Worm (Caenorhabditis elegans): ENCODE measurements around the gene Y110A2AL.6.

Gene Y110A2AL.6

DNA sequence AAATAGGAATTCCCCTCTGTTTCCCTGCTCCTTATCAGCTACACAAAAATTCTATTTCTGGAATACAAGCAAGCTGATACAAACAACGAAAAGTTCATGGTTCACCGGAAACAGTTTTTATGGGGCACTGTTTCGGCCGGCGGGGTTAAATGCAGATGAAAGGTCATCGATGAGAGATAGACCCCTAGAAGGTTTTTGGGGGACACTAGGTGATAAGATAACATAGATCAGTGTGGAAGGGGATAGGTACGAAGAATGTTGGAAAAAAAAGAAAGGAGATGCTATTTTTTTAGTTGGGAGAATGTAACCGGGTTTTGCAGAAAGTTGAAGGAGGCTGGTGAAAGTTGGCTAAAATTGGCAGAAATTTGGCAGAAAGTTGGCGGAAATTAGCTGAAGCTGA is 35.9 kb downstream of the Y110A2AL.6 start:
- no peak for TF ChIP-seq sma-3 (GFP tag; optimal IDR thresholded peaks at IDR 0.05)
- no peak for TF ChIP-seq elt-1 (tag; optimal IDR thresholded peaks at IDR 0.05)
- TF ChIP-seq R02D3.7 (tag; optimal IDR thresholded peaks at IDR 0.05) = no peak
- no peak for TF ChIP-seq alr-1 (tag; optimal IDR thresholded peaks at IDR 0.05)
- TF ChIP-seq C34F6.9 (tag; optimal IDR thresholded peaks at IDR 0.05) = no peak
- no peak for TF ChIP-seq ceh-82 (tag; optimal IDR thresholded peaks at IDR 0.05)
- no peak for TF ChIP-seq nhr-77 (tag; optimal IDR thresholded peaks at IDR 0.05)
- TF ChIP-seq nhr-10 (tag; optimal IDR thresholded peaks at IDR 0.05) = no peak
- no peak for TF ChIP-seq lsy-2 (tag; optimal IDR thresholded peaks at IDR 0.05)
- no peak for TF ChIP-seq gmeb-1 (tag; optimal IDR thresholded peaks at IDR 0.05)
- TF ChIP-seq dmd-4 (tag; optimal IDR thresholded peaks at IDR 0.05) = no peak
- no peak for TF ChIP-seq unc-39 (tag; optimal IDR thresholded peaks at IDR 0.05)
- no peak for TF ChIP-seq snpc-4 (tag; optimal IDR thresholded peaks at IDR 0.05)
- no peak for TF ChIP-seq nhr-12 (tag; optimal IDR thresholded peaks at IDR 0.05)
- TF ChIP-seq unc-62 (GFP tag; optimal IDR thresholded peaks at IDR 0.05) = no peak

DNA sequence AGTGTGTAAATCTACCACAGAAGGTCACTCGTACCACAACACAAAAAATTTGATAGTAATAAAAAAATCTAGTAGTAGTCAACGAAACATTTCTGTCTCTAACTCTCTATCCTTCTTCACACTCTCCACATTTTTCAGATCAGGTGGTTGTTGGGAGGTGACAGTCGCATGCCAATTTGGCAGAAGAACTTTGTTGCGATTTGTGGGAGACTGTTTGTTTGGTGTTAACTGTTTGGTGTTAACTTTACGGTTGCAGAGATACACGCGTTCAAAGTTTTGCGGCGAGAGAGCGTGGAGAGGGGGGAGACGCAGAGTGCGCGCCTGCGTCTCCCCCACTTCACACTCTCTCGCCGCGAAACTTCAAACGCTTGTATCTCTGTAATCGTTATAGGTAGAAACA is 36.5 kb downstream of the Y110A2AL.6 start:
- TF ChIP-seq nhr-25 (tag; optimal IDR thresholded peaks at IDR 0.05) (peak; percentile 56), nhr-129 (tag; optimal IDR thresholded peaks at IDR 0.05) (peak; percentile 21), lsy-2 (tag; optimal IDR thresholded peaks at IDR 0.05) (no peak)

DNA sequence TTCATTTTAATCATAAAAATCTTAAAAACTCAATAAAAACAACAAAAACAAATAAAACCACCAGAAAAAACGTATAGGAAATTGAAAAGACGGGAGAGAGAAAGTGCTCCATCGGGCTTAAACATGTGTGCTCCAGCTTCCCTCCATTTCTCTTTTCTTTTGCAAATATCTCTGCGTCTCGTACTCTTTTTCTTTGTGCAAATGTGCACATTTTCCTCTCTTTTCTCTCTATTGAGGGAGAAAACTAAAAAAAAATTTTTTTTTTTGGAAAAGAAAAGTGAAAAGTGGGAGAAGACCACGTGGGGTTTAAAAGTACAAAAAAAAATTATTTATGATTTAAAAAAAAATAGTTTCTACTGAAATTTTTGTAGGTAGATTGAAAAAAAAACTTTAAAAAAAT is 37.2 kb downstream of the Y110A2AL.6 start:
- peak; percentile 13 for TF ChIP-seq lin-13 (GFP tag; optimal IDR thresholded peaks at IDR 0.05)
- TF ChIP-seq zag-1 (tag; optimal IDR thresholded peaks at IDR 0.05) = no peak
- no peak for TF ChIP-seq ZK546.5 (tag; optimal IDR thresholded peaks at IDR 0.05)
- TF ChIP-seq mdl-1 (tag; optimal IDR thresholded peaks at IDR 0.05) = peak in 1 of 2 experiments; percentile 72
- no peak for TF ChIP-seq ceh-16 (tag; optimal IDR thresholded peaks at IDR 0.05)
- TF ChIP-seq F13H6.1 (tag; optimal IDR thresholded peaks at IDR 0.05) = peak; percentile 38
- peak; percentile 78 for TF ChIP-seq unc-55 (GFP tag; optimal IDR thresholded peaks at IDR 0.05)
- peak; percentile 53 for TF ChIP-seq C34F6.9 (tag; optimal IDR thresholded peaks at IDR 0.05)
- peak; percentile 12 for TF ChIP-seq blmp-1 (tag; optimal IDR thresholded peaks at IDR 0.05; ENCODE audit: insufficient read depth)
- TF ChIP-seq lsy-2 (tag; optimal IDR thresholded peaks at IDR 0.05) = peak in 1 of 2 experiments; percentile 65
- peak; percentile 52 for TF ChIP-seq sma-9 (GFP tag; optimal IDR thresholded peaks at IDR 0.05)
- TF ChIP-seq sma-9 (tag; optimal IDR thresholded peaks at IDR 0.05) = no peak
- TF ChIP-seq nhr-129 (tag; optimal IDR thresholded peaks at IDR 0.05) = peak; percentile 2
- no peak for TF ChIP-seq aly-2 (tag; optimal IDR thresholded peaks at IDR 0.05)

DNA sequence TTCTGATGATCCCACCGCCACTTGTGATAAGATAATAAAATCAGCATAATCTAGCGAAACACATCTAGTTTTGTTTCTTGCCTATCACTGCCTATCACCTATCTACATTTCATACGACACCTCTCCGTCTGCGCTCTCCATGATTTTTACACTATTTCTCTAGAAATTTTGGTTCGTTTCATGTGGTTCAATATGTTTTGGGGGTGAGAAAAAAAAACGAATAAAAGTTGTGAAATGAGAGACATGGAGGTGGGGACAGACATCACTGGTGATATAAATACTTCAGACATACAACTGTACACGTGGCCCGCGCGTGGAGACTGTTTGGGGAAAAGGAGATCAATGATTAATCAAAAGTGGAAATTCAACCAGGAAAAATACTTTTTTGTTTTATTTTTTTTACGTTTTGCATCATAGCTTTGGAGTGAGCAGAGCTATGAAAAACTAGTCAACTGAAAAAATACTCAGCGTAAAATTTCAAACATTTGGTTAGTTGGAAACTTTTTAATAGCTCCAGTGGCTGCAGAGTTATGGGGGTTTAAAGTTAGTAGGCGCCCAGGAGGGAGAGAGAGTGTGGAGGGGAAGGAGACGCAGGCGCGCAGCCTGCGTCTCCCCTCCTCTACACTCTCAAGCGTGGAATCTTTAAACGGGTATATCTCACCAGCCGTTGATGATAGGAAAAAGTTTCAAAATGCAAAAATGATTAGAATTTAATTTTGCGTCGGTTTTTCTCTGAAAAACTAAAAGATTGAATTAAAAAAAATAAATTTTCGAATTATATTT is 38.4 kb downstream of the Y110A2AL.6 start:
- TF ChIP-seq elt-3 (tag; optimal IDR thresholded peaks at IDR 0.05) = no peak
- peak; percentile 5 for TF ChIP-seq egl-27 (tag; optimal IDR thresholded peaks at IDR 0.05)
- no peak for TF ChIP-seq C34F6.9 (tag; optimal IDR thresholded peaks at IDR 0.05)
- TF ChIP-seq nhr-21 (tag; optimal IDR thresholded peaks at IDR 0.05) = peak; percentile 2
- TF ChIP-seq nhr-25 (tag; optimal IDR thresholded peaks at IDR 0.05) = no peak
- TF ChIP-seq crh-2 (tag; optimal IDR thresholded peaks at IDR 0.05) = peak; percentile 32
- no peak for TF ChIP-seq nhr-10 (tag; optimal IDR thresholded peaks at IDR 0.05)
- no peak for TF ChIP-seq nhr-237 (tag; optimal IDR thresholded peaks at IDR 0.05)
- no peak for TF ChIP-seq snpc-4 (tag; optimal IDR thresholded peaks at IDR 0.05)
- no peak for TF ChIP-seq alr-1 (tag; optimal IDR thresholded peaks at IDR 0.05)
- no peak for TF ChIP-seq mdl-1 (tag; optimal IDR thresholded peaks at IDR 0.05)
- TF ChIP-seq lin-39 (tag; optimal IDR thresholded peaks at IDR 0.05) = no peak
- peak; percentile 70 for TF ChIP-seq sma-9 (GFP tag; optimal IDR thresholded peaks at IDR 0.05)
- TF ChIP-seq sma-9 (tag; optimal IDR thresholded peaks at IDR 0.05) = no peak
- peak; percentile 6 for TF ChIP-seq Y55F3AM.14 (GFP tag; optimal IDR thresholded peaks at IDR 0.05)
- TF ChIP-seq fos-1 (tag; optimal IDR thresholded peaks at IDR 0.05) = peak; percentile 60
- peak; percentile 2 for TF ChIP-seq lin-13 (GFP tag; optimal IDR thresholded peaks at IDR 0.05)
- TF ChIP-seq peb-1 (tag; optimal IDR thresholded peaks at IDR 0.05) = no peak
- TF ChIP-seq nhr-6 (tag; optimal IDR thresholded peaks at IDR 0.05) = no peak
- no peak for TF ChIP-seq ceh-82 (tag; optimal IDR thresholded peaks at IDR 0.05)
